Fruit fly (Drosophila melanogaster): ENCODE data around the gene mRpS24.

The mRpS24 gene

DNA sequence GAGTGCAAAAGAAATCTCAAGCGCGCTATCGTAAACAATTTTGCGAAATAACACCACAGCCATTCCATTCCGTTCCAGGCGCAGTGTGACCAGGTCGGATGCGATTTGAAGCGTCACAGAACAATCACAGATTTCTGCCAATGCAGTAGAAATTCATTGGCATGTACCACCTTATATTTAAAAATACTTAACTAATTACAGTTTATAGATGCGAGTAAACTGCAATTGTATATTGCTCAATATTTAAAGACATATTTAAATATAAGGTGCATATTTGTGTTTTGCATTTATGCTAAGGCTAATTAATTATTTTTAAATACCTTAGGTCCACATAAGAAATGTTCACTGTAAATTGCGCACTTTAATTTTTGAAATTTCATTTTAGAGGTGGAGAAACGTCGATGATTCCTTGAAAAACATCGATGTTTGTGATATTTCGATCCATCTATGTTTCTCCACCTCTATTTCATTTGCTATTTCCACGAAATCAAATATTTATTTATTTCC is 30.1 kb upstream of the mRpS24 start, which contains the start of the genes SMC6 and CG6204 (continued):
- TF ChIP-seq sisA (GFP tag; IDR thresholded peaks at IDR 0.05) (peak; percentile 95), vvl (GFP tag; IDR thresholded peaks at IDR 0.05) (peak; percentile 97), CG3838 (GFP tag; optimal IDR thresholded peaks at IDR 0.05) (peak; percentile 71), peb (GFP tag; IDR thresholded peaks at IDR 0.05) (peak; percentile 81), Dref (GFP tag; IDR thresholded peaks at IDR 0.05) (peak; percentile 67), Scr (GFP tag; IDR thresholded peaks at IDR 0.05; ENCODE audit: partially characterized antibody) (peak; percentile 59), TFAM (GFP tag; optimal IDR thresholded peaks at IDR 0.05) (peak; percentile 62), CG10543 (GFP tag; optimal IDR thresholded peaks at IDR 0.05) (peak; percentile 91), zf30C (GFP tag; optimal IDR thresholded peaks at IDR 0.05) (no peak), nom (GFP tag; optimal IDR thresholded peaks at IDR 0.05) (peak; percentile 88), bab2 (GFP tag; optimal IDR thresholded peaks at IDR 0.05) (peak; percentile 83), ci (GFP tag; IDR thresholded peaks at IDR 0.05) (peak; percentile 92), ash1 (GFP tag; optimal IDR thresholded peaks at IDR 0.05) (peak; percentile 19), hb (GFP tag; IDR thresholded peaks at IDR 0.05; ENCODE audit: partially characterized antibody) (no peak), CG9876 (GFP tag; optimal IDR thresholded peaks at IDR 0.05) (peak; percentile 53), trh (GFP tag; optimal IDR thresholded peaks at IDR 0.05) (peak; percentile 78), CG11560 (tag; IDR thresholded peaks at IDR 0.05) (peak; percentile 86), CG10366 (GFP tag; IDR thresholded peaks at IDR 0.05) (peak; percentile 95), Ptx1 (GFP tag; IDR thresholded peaks at IDR 0.05) (peak; percentile 97), CG1832 (GFP tag; optimal IDR thresholded peaks at IDR 0.05) (no peak), chif (GFP tag; optimal IDR thresholded peaks at IDR 0.05) (peak; percentile 83 to 91), vfl (GFP tag; optimal IDR thresholded peaks at IDR 0.05) (peak; percentile 80), al (GFP tag; IDR thresholded peaks at IDR 0.05) (peak; percentile 95), ems (GFP tag; optimal IDR thresholded peaks at IDR 0.05) (peak; percentile 71), Bgb (GFP tag; IDR thresholded peaks at IDR 0.05; ENCODE audit: partially characterized antibody) (0 out of 2 replicates have a peak, but pooled peaks have one; percentile 23), CG30020 (tag; optimal IDR thresholded peaks at IDR 0.05) (peak; percentile 84), CG13424 (tag; optimal IDR thresholded peaks at IDR 0.05) (peak; percentile 95), nau (GFP tag; optimal IDR thresholded peaks at IDR 0.05) (no peak), CG3726 (GFP tag; IDR thresholded peaks at IDR 0.05) (peak; percentile 86), CG9932 (GFP tag; IDR thresholded peaks at IDR 0.05) (peak; percentile 97), CG18764 (GFP tag; optimal IDR thresholded peaks at IDR 0.05) (peak; percentile 81), corto (GFP tag; optimal IDR thresholded peaks at IDR 0.05) (peak; percentile 56), CG13287 (GFP tag; IDR thresholded peaks at IDR 0.05; ENCODE audit: partially characterized antibody) (peak; percentile 52), CG12071 (GFP tag; optimal IDR thresholded peaks at IDR 0.05) (peak; percentile 89), CG1603 (tag; optimal IDR thresholded peaks at IDR 0.05) (peak; percentile 94), Hmx (GFP tag; optimal IDR thresholded peaks at IDR 0.05) (peak; percentile 86), toy (GFP tag; IDR thresholded peaks at IDR 0.05) (peak; percentile 87), gem (tag; optimal IDR thresholded peaks at IDR 0.05) (peak; percentile 97), amos (GFP tag; IDR thresholded peaks at IDR 0.05; ENCODE audit: partially characterized antibody) (peak; percentile 60; the same call in 1 of the 2 replicates), CG15514 (GFP tag; optimal IDR thresholded peaks at IDR 0.05) (peak; percentile 85), CG9797 (GFP tag; optimal IDR thresholded peaks at IDR 0.05) (peak; percentile 64), CG12219 (GFP tag; optimal IDR thresholded peaks at IDR 0.05) (peak; percentile 87), Hsf (GFP tag; optimal IDR thresholded peaks at IDR 0.05) (peak; percentile 94), ab (GFP tag; optimal IDR thresholded peaks at IDR 0.05) (peak; percentile 39), ttk (GFP tag; IDR thresholded peaks at IDR 0.05) (peak; percentile 89), tll (GFP tag; optimal IDR thresholded peaks at IDR 0.05) (peak; percentile 32 to 43), Spps (tag; optimal IDR thresholded peaks at IDR 0.05) (peak; percentile 84), CG2116 (GFP tag; optimal IDR thresholded peaks at IDR 0.05) (peak; percentile 82), gcm (GFP tag; optimal IDR thresholded peaks at IDR 0.05) (peak; percentile 92)
